Comparison of ENCODE assay signal across 2 fruit fly cellular contexts in the genomic region with DNA sequence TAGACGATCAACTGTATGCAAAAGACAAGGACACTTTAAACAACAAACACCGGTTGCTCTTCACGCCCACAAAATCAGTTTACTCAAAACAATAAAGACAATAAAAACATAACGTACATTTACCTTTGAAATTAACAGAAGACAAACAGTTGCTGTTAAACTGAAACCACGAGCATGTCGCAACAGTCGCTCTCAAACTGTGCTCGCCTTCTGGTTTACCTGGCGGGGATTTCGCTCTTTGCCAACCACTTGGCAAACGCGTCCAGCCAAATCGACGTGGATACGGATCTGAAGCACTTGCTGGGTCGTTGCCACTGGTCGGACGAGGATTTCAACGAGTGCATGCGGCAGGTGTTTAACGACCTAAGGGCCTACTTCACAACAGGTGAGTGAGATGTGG.
A peak's percentile ranks its signal among the peaks of the same experiment; 100 is the strongest.
TF ChIP-seq lines count a peak whose summit lies in the region.

No protein-coding gene starts in this region.

- TF ChIP-seq CTCF in whole organism, embryonic (GFP tag; optimal IDR thresholded peaks at IDR 0.05; lab: Kevin White, UChicago) = no peak

TF ChIP-seq in whole organism, embryonic, 481 proteins besides CTCF, POLR2A, EP300 and RAD21:
- TF ChIP-seq B-H2 (GFP tag; optimal IDR thresholded peaks at IDR 0.05; lab: Kevin White, UChicago) (no peak), stc (GFP tag; IDR thresholded peaks at IDR 0.05; lab: Robert Waterston, UW) (no peak), CG32767 (GFP tag; IDR thresholded peaks at IDR 0.05; lab: Robert Waterston, UW) (no peak), E2f1 (GFP tag; IDR thresholded peaks at IDR 0.05; lab: Robert Waterston, UW) (no peak), lbe (GFP tag; optimal IDR thresholded peaks at IDR 0.05; lab: Kevin White, UChicago) (no peak), CG42726 (GFP tag; IDR thresholded peaks at IDR 0.05; lab: Robert Waterston, UW; ENCODE audit: partially characterized antibody) (0 out of 2 replicates have a peak, but pooled peaks have one; percentile 29), ham (GFP tag; IDR thresholded peaks at IDR 0.05; lab: Robert Waterston, UW) (no peak), yki (optimal IDR thresholded peaks at IDR 0.05; lab: Kevin White, UChicago) (no peak), dimm (GFP tag; IDR thresholded peaks at IDR 0.05; lab: Robert Waterston, UW) (no peak), CG30020 (tag; optimal IDR thresholded peaks at IDR 0.05; lab: Kevin White, UChicago) (no peak), CG10543 (GFP tag; optimal IDR thresholded peaks at IDR 0.05; lab: Kevin White, UChicago) (no peak), shn (GFP tag; optimal IDR thresholded peaks at IDR 0.05; lab: Kevin White, UChicago) (no peak), cad (GFP tag; optimal IDR thresholded peaks at IDR 0.05; lab: Kevin White, UChicago) (peak; percentile 70), CG8944 (GFP tag; optimal IDR thresholded peaks at IDR 0.05; lab: Kevin White, UChicago) (no peak), CG6654 (GFP tag; optimal IDR thresholded peaks at IDR 0.05; lab: Kevin White, UChicago) (peak; percentile 95), eyg (GFP tag; optimal IDR thresholded peaks at IDR 0.05; lab: Kevin White, UChicago) (no peak), CG8089 (GFP tag; optimal IDR thresholded peaks at IDR 0.05; lab: Kevin White, UChicago) (no peak), bab2 (GFP tag; optimal IDR thresholded peaks at IDR 0.05; lab: Kevin White, UChicago) (no peak)

TF ChIP-seq in whole organism, wandering third instar larva, 38 proteins besides CTCF, POLR2A, EP300 and RAD21:
- TF ChIP-seq Myc (optimal IDR thresholded peaks at IDR 0.05; lab: Kevin White, UChicago) = peak; percentile 5
- TF ChIP-seq woc (GFP tag; optimal IDR thresholded peaks at IDR 0.05; lab: Kevin White, UChicago) = no peak
TF ChIP-seq in whole organism, wandering third instar larva: peak in this region for 1.
